Worm (Caenorhabditis elegans) whole organism, early embryonic: Measurements from ENCODE around the gene osm-3.

ENCODE experiments used
- ceh-36 ChIP-seq: sonication (generic microtip); optimal IDR thresholded peaks from 2 replicates; lab custom pipeline; 2016; ENCODE audit warnings: missing genetic modification characterization, inconsistent platforms, missing compliant biosample characterization
- flt-1 ChIP-seq: fragments of 200-800 bp; sonication (Bioruptor generic); IDR thresholded peaks from 2 replicates; pipeline ENCODE4 v1.3.6; 2022; ENCODE audit warnings: missing genetic modification characterization, missing compliant biosample characterization
- pes-1 ChIP-seq: fragments of 200-800 bp; sonication (Bioruptor generic); IDR thresholded peaks from 2 replicates; pipeline ENCODE4 v1.3.6; 2022; ENCODE audit warnings: missing genetic modification reagents, missing genetic modification characterization, missing compliant biosample characterization

- TF ChIP-seq flt-1 (GFP tag; lab: Robert Waterston, UW) = no peak
- no peak for TF ChIP-seq pes-1 (GFP tag; lab: Robert Waterston, UW)
- TF ChIP-seq ceh-36 (tag; lab: Kevin White, UChicago) = no peak
Observed at ce11 chrIV:3817253-3817652, 16.4 kb upstream of the osm-3 start.
